Worm (Caenorhabditis elegans) whole organism, late embryonic: ENCODE data around the gene vps-18.

Experiments used
- C38D4.7 ChIP-seq: fragments of 200-800 bp; sonication (Bioruptor generic); optimal IDR thresholded peaks from 2 replicates; lab custom pipeline; 2018; ENCODE audit warnings: mild to moderate bottlenecking, missing genetic modification characterization, moderate library complexity, missing compliant biosample characterization
- F13H6.1 ChIP-seq: sonication (generic microtip); optimal IDR thresholded peaks from 2 replicates; lab custom pipeline; 2016; ENCODE audit warnings: missing genetic modification characterization, missing compliant biosample characterization
- K02D7.2 ChIP-seq: sonication (generic microtip); optimal IDR thresholded peaks from 2 replicates; lab custom pipeline; 2017; ENCODE audit warnings: mild to moderate bottlenecking, missing genetic modification characterization, missing compliant biosample characterization
- K09A11.1 ChIP-seq: sonication (generic microtip); optimal IDR thresholded peaks from 2 replicates; lab custom pipeline; 2017; ENCODE audit warnings: antibody characterized with exemption, mild to moderate bottlenecking, missing genetic modification characterization, missing compliant biosample characterization; ENCODE audit not compliant: insufficient read depth
- T23F11.4 ChIP-seq: fragments of 200-800 bp; sonication (Bioruptor generic); optimal IDR thresholded peaks from 2 replicates; lab custom pipeline; 2018; ENCODE audit warnings: mild to moderate bottlenecking, missing genetic modification characterization, missing compliant biosample characterization
- Y22D7AL.16 ChIP-seq: sonication (generic microtip); optimal IDR thresholded peaks from 2 replicates; lab custom pipeline; 2016; ENCODE audit warnings: missing genetic modification characterization, missing compliant biosample characterization
- ceh-14 ChIP-seq: sonication (generic microtip); optimal IDR thresholded peaks from 2 replicates; lab custom pipeline; 2016; ENCODE audit warnings: missing genotype, missing genetic modification characterization, missing compliant biosample characterization
- ceh-19 ChIP-seq: fragments of 200-800 bp; sonication (Bioruptor generic); optimal IDR thresholded peaks from 2 replicates; lab custom pipeline; 2018; ENCODE audit warnings: mild to moderate bottlenecking, missing genetic modification characterization, missing compliant biosample characterization
- ceh-2 ChIP-seq: sonication (generic microtip); optimal IDR thresholded peaks from 2 replicates; lab custom pipeline; 2016; ENCODE audit warnings: missing genotype, missing genetic modification characterization, missing compliant biosample characterization
- ceh-24 ChIP-seq: sonication (generic microtip); optimal IDR thresholded peaks from 2 replicates; lab custom pipeline; 2016; ENCODE audit warnings: mild to moderate bottlenecking, missing genetic modification characterization, missing compliant biosample characterization
- ceh-31 ChIP-seq: sonication (generic microtip); optimal IDR thresholded peaks from 2 replicates; lab custom pipeline; 2016; ENCODE audit warnings: missing genetic modification characterization, missing compliant biosample characterization
- ceh-34 ChIP-seq: sonication (generic microtip); optimal IDR thresholded peaks from 2 replicates; lab custom pipeline; 2016; ENCODE audit warnings: mild to moderate bottlenecking, missing genetic modification characterization, missing compliant biosample characterization
- che-1 ChIP-seq: sonication (generic microtip); optimal IDR thresholded peaks from 2 replicates; lab custom pipeline; 2016; ENCODE audit warnings: mild to moderate bottlenecking, missing genetic modification characterization, missing compliant biosample characterization
- dmd-4 ChIP-seq: sonication (generic microtip); optimal IDR thresholded peaks from 2 replicates; lab custom pipeline; 2016; ENCODE audit warnings: borderline replicate concordance, missing genetic modification characterization, missing compliant biosample characterization
- dve-1 ChIP-seq: sonication (generic microtip); optimal IDR thresholded peaks from 2 replicates; lab custom pipeline; 2017; ENCODE audit warnings: antibody characterized with exemption, mild to moderate bottlenecking, missing genetic modification characterization, missing compliant biosample characterization
- elt-2 ChIP-seq: sonication (generic microtip); optimal IDR thresholded peaks from 2 replicates; lab custom pipeline; 2016; ENCODE audit warnings: missing genetic modification reagents, missing genetic modification characterization, missing compliant biosample characterization
- ets-4 ChIP-seq: sonication (generic microtip); optimal IDR thresholded peaks from 2 replicates; lab custom pipeline; 2016; ENCODE audit warnings: missing genetic modification characterization, missing compliant biosample characterization
- gmeb-2 ChIP-seq: sonication (generic microtip); optimal IDR thresholded peaks from 2 replicates; lab custom pipeline; 2016; ENCODE audit warnings: missing genetic modification characterization, inconsistent platforms, missing compliant biosample characterization
- hlh-30 ChIP-seq: sonication (generic microtip); optimal IDR thresholded peaks from 2 replicates; lab custom pipeline; 2017; ENCODE audit warnings: antibody characterized with exemption, missing genetic modification characterization, missing compliant biosample characterization; ENCODE audit not compliant: insufficient read depth
- hlh-8 ChIP-seq: sonication (generic microtip); optimal IDR thresholded peaks from 2 replicates; lab custom pipeline; 2016; ENCODE audit warnings: missing genotype, missing genetic modification characterization, missing compliant biosample characterization
- lim-6 ChIP-seq: sonication (generic microtip); optimal IDR thresholded peaks from 2 replicates; lab custom pipeline; 2016; ENCODE audit warnings: missing genetic modification characterization, missing compliant biosample characterization
- lin-11 ChIP-seq: fragments of 200-800 bp; sonication (Bioruptor generic); optimal IDR thresholded peaks from 2 replicates; lab custom pipeline; 2018; ENCODE audit warnings: mild to moderate bottlenecking, missing genetic modification characterization, missing compliant biosample characterization
- nfya-1 ChIP-seq: sonication (generic microtip); optimal IDR thresholded peaks from 2 replicates; lab custom pipeline; 2017; ENCODE audit warnings: missing genetic modification characterization, mild to moderate bottlenecking, missing compliant biosample characterization, antibody characterized with exemption, moderate library complexity
- nhr-11 ChIP-seq: fragments of 150-350 bp; optimal IDR thresholded peaks from 2 replicates; lab custom pipeline; 2014; ENCODE audit warnings: missing biosample characterization, missing genetic modification characterization
- nhr-232 ChIP-seq: sonication (generic microtip); optimal IDR thresholded peaks from 2 replicates; lab custom pipeline; 2016; ENCODE audit warnings: missing genetic modification characterization, missing compliant biosample characterization
- pax-1 ChIP-seq: fragments of 150-350 bp; optimal IDR thresholded peaks from 2 replicates; lab custom pipeline; 2014; ENCODE audit warnings: missing biosample characterization, missing genetic modification characterization
- pha-4 ChIP-seq: fragments of 150-350 bp; optimal IDR thresholded peaks from 2 replicates; lab custom pipeline; 2018; ENCODE audit warnings: missing biosample characterization, missing genetic modification reagents, missing genetic modification characterization
- pqm-1 ChIP-seq: sonication (generic microtip); optimal IDR thresholded peaks from 2 replicates; lab custom pipeline; 2016; ENCODE audit warnings: missing genetic modification characterization, missing compliant biosample characterization
- sox-2 ChIP-seq: fragments of 200-800 bp; sonication (Bioruptor generic); IDR thresholded peaks from 2 replicates; pipeline ENCODE4 v1.3.6; 2022; ENCODE audit warnings: missing genetic modification reagents, missing genetic modification characterization, missing compliant biosample characterization
- ttx-3 ChIP-seq: sonication (generic microtip); optimal IDR thresholded peaks from 2 replicates; lab custom pipeline; 2016; ENCODE audit warnings: missing genetic modification reagents, missing genetic modification characterization, missing compliant biosample characterization
- unc-3 ChIP-seq, 2 experiments: fragments of 200-800 bp in 1 of 2; sonication (Bioruptor generic) in 1 of 2; sonication (generic microtip) in 1 of 2; conservative IDR thresholded peaks in 1 of 2; optimal IDR thresholded peaks in 1 of 2; 2 replicates each; pipeline versions ENCODE4 v1.3.6 to Lab custom; 2016 to 2022; ENCODE audit warnings: missing compliant biosample characterization in 2 of 2, missing genetic modification characterization in 2 of 2, missing genetic modification reagents in 1 of 2
- unc-42 ChIP-seq: sonication (generic microtip); optimal IDR thresholded peaks from 2 replicates; lab custom pipeline; 2016; ENCODE audit warnings: missing genotype, missing genetic modification characterization, missing compliant biosample characterization
- unc-55 ChIP-seq: sonication (generic microtip); optimal IDR thresholded peaks from 2 replicates; lab custom pipeline; 2017; ENCODE audit warnings: missing biosample characterization, missing genetic modification reagents, missing genetic modification characterization
- unc-86 ChIP-seq: sonication (generic microtip); optimal IDR thresholded peaks from 2 replicates; lab custom pipeline; 2016; ENCODE audit warnings: missing genetic modification characterization, missing compliant biosample characterization
- zip-5 ChIP-seq: sonication (generic microtip); optimal IDR thresholded peaks from 2 replicates; lab custom pipeline; 2016; ENCODE audit warnings: missing genetic modification characterization, missing compliant biosample characterization

Gene vps-18

DNA sequence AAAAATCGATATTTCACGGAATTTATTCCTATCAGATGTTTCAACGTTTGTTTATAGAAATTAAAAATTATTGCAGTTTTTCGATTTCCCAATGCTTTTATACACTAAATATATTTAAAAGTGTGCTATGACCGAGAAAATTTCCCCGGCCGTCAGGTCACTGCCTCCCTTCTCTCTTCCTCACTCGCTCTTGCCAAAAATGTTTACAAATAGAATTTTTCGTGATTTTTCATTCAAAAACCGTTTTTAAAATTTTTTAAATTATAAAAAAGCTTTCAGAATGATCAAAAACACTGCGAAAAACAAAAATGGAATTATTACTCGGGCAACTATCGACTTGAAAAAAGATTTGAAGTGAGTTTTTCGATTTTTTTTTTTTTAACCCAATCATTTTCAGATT is at the start of gene vps-18, which contains the start of gene T12C9.7:
Gene vps-18 (plus strand): TSS at position 280 of the 400 bp plus-strand sequence.
Gene T12C9.7 (minus strand): TSS at position 101 of the 400 bp plus-strand sequence.
- TF ChIP-seq K02D7.2 (tag; lab: Kevin White, UChicago) (no peak), nfya-1 (tag; lab: Kevin White, UChicago) (no peak), nhr-11 (tag; lab: Kevin White, UChicago) (no peak), lim-6 (no peak), ceh-34 (tag; lab: Kevin White, UChicago) (no peak), T23F11.4 (no peak), che-1 (no peak), ttx-3 (no peak)

DNA sequence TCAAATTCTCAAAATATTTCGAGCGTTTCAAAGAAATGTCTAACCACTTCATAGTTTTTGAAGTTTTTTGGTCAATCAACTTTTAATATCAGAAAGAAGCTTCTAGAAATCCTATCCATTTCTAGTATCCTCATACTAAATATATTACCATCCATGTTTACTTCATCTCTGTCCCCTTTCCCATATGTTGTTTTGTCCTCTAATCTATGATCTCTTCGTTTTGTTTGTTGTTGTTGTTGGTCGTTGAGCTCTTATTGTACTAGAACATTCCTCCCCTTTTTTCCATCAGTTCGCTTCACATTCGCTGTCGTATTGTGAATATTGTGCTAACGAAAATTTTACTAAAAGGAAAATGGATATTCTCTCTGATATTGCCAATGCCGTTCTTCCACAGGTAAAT is 43.6 kb upstream of the vps-18 start, which contains the start of gene sod-5:
Gene sod-5 (plus strand): TSS at position 301 of the 400 bp plus-strand sequence.
- TF ChIP-seq dmd-4 (tag; lab: Kevin White, UChicago) (no peak), lin-11 (tag; lab: Kevin White, UChicago) (no peak), F13H6.1 (tag; lab: Kevin White, UChicago) (no peak), Y22D7AL.16 (tag; lab: Kevin White, UChicago) (no peak), pqm-1 (tag; lab: Kevin White, UChicago) (no peak), ceh-19 (GFP tag; lab: Kevin White, UChicago) (no peak), nhr-11 (tag; lab: Kevin White, UChicago) (no peak), K09A11.1 (no peak)

DNA sequence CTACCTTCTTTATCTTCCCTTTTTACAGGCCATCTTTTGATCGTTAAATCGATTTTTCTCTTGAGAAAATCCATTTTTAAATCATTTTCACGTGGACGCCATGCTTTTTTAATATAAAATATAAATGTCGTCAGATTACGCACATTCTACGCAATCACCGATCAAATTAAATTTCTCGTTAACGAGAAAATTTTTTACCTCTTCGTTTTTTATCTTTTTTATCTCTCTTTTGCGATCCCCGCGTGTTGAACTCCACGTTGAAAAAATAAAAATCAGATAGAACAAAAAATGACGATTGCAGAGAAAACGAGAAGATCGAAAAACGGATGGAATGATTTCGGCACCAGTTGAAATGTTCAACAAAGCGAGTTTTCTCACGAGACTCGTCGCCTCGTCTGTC is 41.0 kb upstream of the vps-18 start, which contains the start of gene bpnt-1:
Gene bpnt-1 (plus strand): TSS at position 301 of the 400 bp plus-strand sequence.
- TF ChIP-seq zip-5 (tag; lab: Kevin White, UChicago) = no peak
- no peak for TF ChIP-seq hlh-30 (tag; lab: Kevin White, UChicago)
- TF ChIP-seq ets-4 (tag; lab: Kevin White, UChicago) = no peak

DNA sequence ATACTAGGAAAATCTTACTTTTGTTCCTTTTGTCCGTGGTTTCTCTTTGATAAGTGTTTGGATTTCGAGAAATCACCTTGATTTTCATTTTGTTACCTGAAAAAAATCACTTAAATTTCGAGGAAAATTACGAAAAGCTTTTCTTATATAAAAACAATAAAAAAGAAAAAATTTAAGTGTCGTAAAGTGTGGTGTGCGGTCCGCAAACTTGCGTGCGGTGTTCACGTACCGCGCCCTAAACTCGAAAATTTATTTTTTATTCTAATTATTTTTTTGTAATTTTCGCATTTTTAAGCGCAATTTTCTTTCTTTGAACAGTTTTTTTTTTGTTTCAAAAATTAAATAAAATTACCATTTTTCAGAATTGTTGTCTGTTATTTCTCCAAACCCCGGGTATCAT is 36.1 kb upstream of the vps-18 start, which contains the start of the genes dcaf-13 and toe-1:
Gene dcaf-13 (minus strand): TSS at position 96 of the 400 bp plus-strand sequence.
Gene toe-1 (plus strand): TSS at position 361 of the 400 bp plus-strand sequence.
- no peak for TF ChIP-seq nhr-11 (tag; lab: Kevin White, UChicago)
- TF ChIP-seq ceh-14 (tag; lab: Kevin White, UChicago) = no peak
- TF ChIP-seq elt-2 (tag; lab: Kevin White, UChicago) = peak; percentile 8
- no peak for TF ChIP-seq sox-2 (GFP tag; lab: Robert Waterston, UW)

DNA sequence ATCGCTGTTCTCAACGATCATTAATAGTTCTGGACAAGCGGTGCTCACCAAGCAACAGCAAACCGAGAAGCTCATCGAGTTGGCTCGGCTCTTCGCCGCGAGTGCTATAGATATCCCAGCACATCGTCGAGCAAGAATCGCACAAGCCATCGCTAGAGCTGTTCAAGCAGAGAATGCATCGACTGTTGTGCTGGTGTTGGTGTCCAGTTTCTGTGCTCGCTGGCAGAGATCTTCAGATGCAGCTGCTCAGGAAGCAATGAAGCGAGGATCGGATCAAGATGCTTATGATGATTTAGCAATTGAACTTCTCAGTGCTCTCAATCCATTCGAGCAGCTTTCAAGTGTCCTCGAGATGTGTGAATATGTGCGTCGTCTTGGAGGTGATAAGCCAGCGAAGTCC is 32.8 kb upstream of the vps-18 start:
- no peak for TF ChIP-seq ceh-24 (tag; lab: Kevin White, UChicago)
- TF ChIP-seq unc-55 (GFP tag; lab: Kevin White, UChicago) = no peak
- TF ChIP-seq ceh-31 (tag; lab: Kevin White, UChicago) = no peak
- TF ChIP-seq unc-86 (tag; lab: Kevin White, UChicago) = no peak
- no peak for TF ChIP-seq ets-4 (tag; lab: Kevin White, UChicago)

DNA sequence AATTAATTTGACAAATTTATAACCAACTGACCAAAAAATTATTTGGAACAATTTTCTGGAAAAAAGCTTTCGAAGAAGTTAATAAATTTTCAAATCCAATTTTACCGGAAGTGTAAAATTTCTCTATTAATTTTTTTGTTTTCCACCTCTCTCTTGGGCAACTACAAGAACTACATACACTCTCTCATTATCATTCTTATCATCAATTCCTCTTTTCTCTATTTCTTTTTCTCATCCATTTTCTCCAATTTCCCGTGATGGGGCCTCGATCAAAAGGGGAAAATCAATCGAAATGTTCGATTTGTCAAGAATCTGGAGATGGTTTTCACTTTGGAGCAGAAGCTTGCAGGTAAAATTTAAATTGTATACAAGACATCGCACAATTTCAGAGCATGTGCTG is 27.8 kb upstream of the vps-18 start, which contains the start of gene nhr-109:
Gene nhr-109 (plus strand): TSS at position 222 of the 400 bp plus-strand sequence.
- TF ChIP-seq K09A11.1 (no peak), nhr-232 (tag; lab: Kevin White, UChicago) (no peak), dve-1 (tag; lab: Kevin White, UChicago) (no peak), gmeb-2 (tag; lab: Kevin White, UChicago) (no peak), pax-1 (no peak), ceh-2 (no peak), C38D4.7 (GFP tag; lab: Kevin White, UChicago) (no peak), unc-42 (tag; lab: Kevin White, UChicago) (no peak), pha-4 (tag; lab: Kevin White, UChicago) (no peak), unc-3 (GFP tag; conservative IDR thresholded peaks at IDR 0.05; lab: Robert Waterston, UW) (no peak), unc-3 (tag; optimal IDR thresholded peaks at IDR 0.05; lab: Kevin White, UChicago) (no peak), che-1 (no peak), hlh-8 (tag; lab: Kevin White, UChicago) (no peak)
